Worm (Caenorhabditis elegans) whole organism, late embryonic: ENCODE data around the gene xbx-5.

Experiments
- C38D4.7 ChIP-seq: fragments of 200-800 bp; sonication (Bioruptor generic); optimal IDR thresholded peaks from 2 replicates; lab custom pipeline; 2018; ENCODE audit warnings: mild to moderate bottlenecking, missing genetic modification characterization, moderate library complexity, missing compliant biosample characterization
- K02D7.2 ChIP-seq: sonication (generic microtip); optimal IDR thresholded peaks from 2 replicates; lab custom pipeline; 2017; ENCODE audit warnings: mild to moderate bottlenecking, missing genetic modification characterization, missing compliant biosample characterization
- K09A11.1 ChIP-seq: sonication (generic microtip); optimal IDR thresholded peaks from 2 replicates; lab custom pipeline; 2017; ENCODE audit warnings: antibody characterized with exemption, mild to moderate bottlenecking, missing genetic modification characterization, missing compliant biosample characterization; ENCODE audit not compliant: insufficient read depth
- ahr-1 ChIP-seq: sonication (generic microtip); optimal IDR thresholded peaks from 2 replicates; lab custom pipeline; 2016; ENCODE audit warnings: missing genetic modification characterization, missing compliant biosample characterization
- ceh-14 ChIP-seq: sonication (generic microtip); optimal IDR thresholded peaks from 2 replicates; lab custom pipeline; 2016; ENCODE audit warnings: missing genotype, missing genetic modification characterization, missing compliant biosample characterization
- ceh-19 ChIP-seq: fragments of 200-800 bp; sonication (Bioruptor generic); optimal IDR thresholded peaks from 2 replicates; lab custom pipeline; 2018; ENCODE audit warnings: mild to moderate bottlenecking, missing genetic modification characterization, missing compliant biosample characterization
- ceh-24 ChIP-seq: sonication (generic microtip); optimal IDR thresholded peaks from 2 replicates; lab custom pipeline; 2016; ENCODE audit warnings: mild to moderate bottlenecking, missing genetic modification characterization, missing compliant biosample characterization
- ceh-30 ChIP-seq: fragments of 150-350 bp; optimal IDR thresholded peaks from 2 replicates; lab custom pipeline; 2014; ENCODE audit warnings: missing biosample characterization, missing genetic modification characterization
- ceh-31 ChIP-seq: sonication (generic microtip); optimal IDR thresholded peaks from 2 replicates; lab custom pipeline; 2016; ENCODE audit warnings: missing genetic modification characterization, missing compliant biosample characterization
- ceh-48 ChIP-seq: sonication (generic microtip); optimal IDR thresholded peaks from 2 replicates; lab custom pipeline; 2016; ENCODE audit warnings: missing genetic modification characterization, inconsistent platforms, missing compliant biosample characterization
- ceh-9 ChIP-seq: sonication (generic microtip); optimal IDR thresholded peaks from 2 replicates; lab custom pipeline; 2016; ENCODE audit warnings: mild to moderate bottlenecking, missing genetic modification characterization, inconsistent platforms, missing compliant biosample characterization
- dmd-4 ChIP-seq: sonication (generic microtip); optimal IDR thresholded peaks from 2 replicates; lab custom pipeline; 2016; ENCODE audit warnings: borderline replicate concordance, missing genetic modification characterization, missing compliant biosample characterization
- dve-1 ChIP-seq: sonication (generic microtip); optimal IDR thresholded peaks from 2 replicates; lab custom pipeline; 2017; ENCODE audit warnings: antibody characterized with exemption, mild to moderate bottlenecking, missing genetic modification characterization, missing compliant biosample characterization
- elt-2 ChIP-seq: sonication (generic microtip); optimal IDR thresholded peaks from 2 replicates; lab custom pipeline; 2016; ENCODE audit warnings: missing genetic modification reagents, missing genetic modification characterization, missing compliant biosample characterization
- eyg-1 ChIP-seq: sonication (generic microtip); optimal IDR thresholded peaks from 2 replicates; lab custom pipeline; 2016; ENCODE audit warnings: missing genotype, missing genetic modification characterization, missing compliant biosample characterization
- gmeb-2 ChIP-seq: sonication (generic microtip); optimal IDR thresholded peaks from 2 replicates; lab custom pipeline; 2016; ENCODE audit warnings: missing genetic modification characterization, inconsistent platforms, missing compliant biosample characterization
- hlh-8 ChIP-seq: sonication (generic microtip); optimal IDR thresholded peaks from 2 replicates; lab custom pipeline; 2016; ENCODE audit warnings: missing genotype, missing genetic modification characterization, missing compliant biosample characterization
- lim-6 ChIP-seq: sonication (generic microtip); optimal IDR thresholded peaks from 2 replicates; lab custom pipeline; 2016; ENCODE audit warnings: missing genetic modification characterization, missing compliant biosample characterization
- lin-11 ChIP-seq: fragments of 200-800 bp; sonication (Bioruptor generic); optimal IDR thresholded peaks from 2 replicates; lab custom pipeline; 2018; ENCODE audit warnings: mild to moderate bottlenecking, missing genetic modification characterization, missing compliant biosample characterization
- nhr-11 ChIP-seq: fragments of 150-350 bp; optimal IDR thresholded peaks from 2 replicates; lab custom pipeline; 2014; ENCODE audit warnings: missing biosample characterization, missing genetic modification characterization
- nhr-232 ChIP-seq: sonication (generic microtip); optimal IDR thresholded peaks from 2 replicates; lab custom pipeline; 2016; ENCODE audit warnings: missing genetic modification characterization, missing compliant biosample characterization
- pax-1 ChIP-seq: fragments of 150-350 bp; optimal IDR thresholded peaks from 2 replicates; lab custom pipeline; 2014; ENCODE audit warnings: missing biosample characterization, missing genetic modification characterization
- pha-2 ChIP-seq: sonication (generic microtip); optimal IDR thresholded peaks from 2 replicates; lab custom pipeline; 2017; ENCODE audit warnings: mild to moderate bottlenecking, missing genetic modification characterization, missing compliant biosample characterization
- pha-4 ChIP-seq: fragments of 150-350 bp; optimal IDR thresholded peaks from 2 replicates; lab custom pipeline; 2018; ENCODE audit warnings: missing biosample characterization, missing genetic modification reagents, missing genetic modification characterization
- pqm-1 ChIP-seq: sonication (generic microtip); optimal IDR thresholded peaks from 2 replicates; lab custom pipeline; 2016; ENCODE audit warnings: missing genetic modification characterization, missing compliant biosample characterization
- pros-1 ChIP-seq: fragments of 150-350 bp; optimal IDR thresholded peaks from 2 replicates; lab custom pipeline; 2014; ENCODE audit warnings: missing biosample characterization, missing genetic modification reagents, missing genetic modification characterization
- rnt-1 ChIP-seq: sonication (generic microtip); optimal IDR thresholded peaks from 2 replicates; lab custom pipeline; 2016; ENCODE audit warnings: missing genetic modification characterization, missing compliant biosample characterization
- sox-4 ChIP-seq: sonication (generic microtip); optimal IDR thresholded peaks from 2 replicates; lab custom pipeline; 2017; ENCODE audit warnings: mild to moderate bottlenecking, missing genetic modification characterization, inconsistent platforms, missing compliant biosample characterization
- tbx-2 ChIP-seq: sonication (generic microtip); optimal IDR thresholded peaks from 2 replicates; lab custom pipeline; 2016; ENCODE audit warnings: missing genetic modification characterization, missing compliant biosample characterization
- tbx-7 ChIP-seq: sonication (generic microtip); optimal IDR thresholded peaks from 2 replicates; lab custom pipeline; 2016; ENCODE audit warnings: missing genotype, missing genetic modification characterization, missing compliant biosample characterization
- ttx-3 ChIP-seq: sonication (generic microtip); optimal IDR thresholded peaks from 2 replicates; lab custom pipeline; 2016; ENCODE audit warnings: missing genetic modification reagents, missing genetic modification characterization, missing compliant biosample characterization
- unc-3 ChIP-seq, 2 experiments: fragments of 200-800 bp in 1 of 2; sonication (Bioruptor generic) in 1 of 2; sonication (generic microtip) in 1 of 2; conservative IDR thresholded peaks in 1 of 2; optimal IDR thresholded peaks in 1 of 2; 2 replicates each; pipeline versions ENCODE4 v1.3.6 to Lab custom; 2016 to 2022; ENCODE audit warnings: missing compliant biosample characterization in 2 of 2, missing genetic modification characterization in 2 of 2, missing genetic modification reagents in 1 of 2
- unc-55 ChIP-seq: sonication (generic microtip); optimal IDR thresholded peaks from 2 replicates; lab custom pipeline; 2017; ENCODE audit warnings: missing biosample characterization, missing genetic modification reagents, missing genetic modification characterization
- unc-86 ChIP-seq: sonication (generic microtip); optimal IDR thresholded peaks from 2 replicates; lab custom pipeline; 2016; ENCODE audit warnings: missing genetic modification characterization, missing compliant biosample characterization
- ztf-16 ChIP-seq: sonication (generic microtip); optimal IDR thresholded peaks from 2 replicates; lab custom pipeline; 2017; ENCODE audit warnings: missing genetic modification characterization, missing compliant biosample characterization

xbx-5 gene

ce11 chrIII:3834800-3835271 is 30.6 kb upstream of the xbx-5 start, which contains the start of gene cyp-25A2:
TSS of gene cyp-25A2 (plus strand) at chrIII:3835221.
- TF ChIP-seq elt-2 (tag; lab: Kevin White, UChicago) (peak; percentile 51), nhr-11 (tag; lab: Kevin White, UChicago) (no peak)

- TF ChIP-seq ceh-19 (GFP tag; lab: Kevin White, UChicago) = no peak
- TF ChIP-seq ceh-30 (tag; lab: Kevin White, UChicago) = no peak
- no peak for TF ChIP-seq ceh-24
- no peak for TF ChIP-seq pros-1 (tag; lab: Kevin White, UChicago)
- no peak for TF ChIP-seq eyg-1
- no peak for TF ChIP-seq nhr-232 (tag; lab: Kevin White, UChicago)
- no peak for TF ChIP-seq lin-11 (tag; lab: Kevin White, UChicago)
- no peak for TF ChIP-seq rnt-1 (tag; lab: Kevin White, UChicago)
- no peak for TF ChIP-seq gmeb-2
- TF ChIP-seq tbx-2 (tag; lab: Kevin White, UChicago) = no peak
- TF ChIP-seq ceh-9 (tag; lab: Kevin White, UChicago) = no peak
- no peak for TF ChIP-seq dmd-4 (tag; lab: Kevin White, UChicago)
- TF ChIP-seq unc-3 (GFP tag; conservative IDR thresholded peaks at IDR 0.05; lab: Robert Waterston, UW) = no peak
- TF ChIP-seq unc-3 (tag; optimal IDR thresholded peaks at IDR 0.05; lab: Kevin White, UChicago) = no peak
- TF ChIP-seq hlh-8 (tag; lab: Kevin White, UChicago) = no peak
- TF ChIP-seq ceh-31 (tag; lab: Kevin White, UChicago) = no peak
- TF ChIP-seq C38D4.7 = no peak
- no peak for TF ChIP-seq ceh-14
Measured at ce11 chrIII:3832291-3832690, 28.0 kb upstream of the xbx-5 start, which contains the start of gene cyp-25A1. TSS of gene cyp-25A1 (plus strand) at chrIII:3832591.

- TF ChIP-seq sox-4 (tag; lab: Kevin White, UChicago) (no peak), ahr-1 (tag; lab: Kevin White, UChicago) (no peak), K02D7.2 (no peak), tbx-7 (tag; lab: Kevin White, UChicago) (no peak), pha-2 (tag; lab: Kevin White, UChicago) (no peak), lim-6 (no peak), unc-55 (no peak), pha-4 (tag; lab: Kevin White, UChicago) (no peak), pax-1 (no peak), K09A11.1 (no peak), eyg-1 (no peak), ceh-24 (no peak)
Measured at ce11 chrIII:3831798-3832197, 27.5 kb upstream of the xbx-5 start.

- TF ChIP-seq pax-1 (no peak), ceh-48 (tag; lab: Kevin White, UChicago) (peak; percentile 33), gmeb-2 (no peak)
- TF ChIP-seq, all 69 proteins: peak for 1
Measured at ce11 chrIII:3831381-3831780, 27.1 kb upstream of the xbx-5 start, which contains the start of gene C36A4.10. TSS of gene C36A4.10 (minus strand) at chrIII:3831481.

- no peak for TF ChIP-seq unc-86 (tag; lab: Kevin White, UChicago)
- TF ChIP-seq dve-1 (tag; lab: Kevin White, UChicago) = no peak
- TF ChIP-seq ztf-16 = no peak
- no peak for TF ChIP-seq pqm-1
- no peak for TF ChIP-seq ttx-3 (tag; lab: Kevin White, UChicago)
- TF ChIP-seq ceh-19 (GFP tag; lab: Kevin White, UChicago) = no peak
Measured at ce11 chrIII:3829105-3829504, 24.8 kb upstream of the xbx-5 start, which contains the start of gene cnnm-5. TSS of gene cnnm-5 (minus strand) at chrIII:3829205.
